Worm (Caenorhabditis elegans) whole organism, young adult: ENCODE results near the gene bbs-8.

Experiments
- B0019.2 ChIP-seq: fragments of 200-800 bp; sonication (Bioruptor generic); conservative IDR thresholded peaks from 2 replicates; pipeline ENCODE4 v1.3.6; 2022; ENCODE audit warnings: missing genetic modification reagents, missing genetic modification characterization, missing compliant biosample characterization
- C06A6.2 ChIP-seq: fragments of 200-800 bp; sonication (Bioruptor generic); conservative IDR thresholded peaks from 2 replicates; pipeline ENCODE4 v1.3.6; 2022; ENCODE audit warnings: missing genetic modification characterization, missing compliant biosample characterization
- F39B2.1 ChIP-seq: fragments of 200-800 bp; sonication (Bioruptor generic); IDR thresholded peaks from 2 replicates; pipeline ENCODE4 v1.3.6; 2022; ENCODE audit warnings: missing genetic modification reagents, missing genetic modification characterization, missing compliant biosample characterization
- K12H6.12 ChIP-seq: fragments of 200-800 bp; sonication (Bioruptor generic); optimal IDR thresholded peaks from 2 replicates; lab custom pipeline; 2018; ENCODE audit warnings: mild to moderate bottlenecking, missing genetic modification characterization, missing compliant biosample characterization
- T07F8.4 ChIP-seq: sonication (generic microtip); optimal IDR thresholded peaks from 2 replicates; lab custom pipeline; 2016; ENCODE audit warnings: mild to moderate bottlenecking, missing genetic modification characterization, moderate library complexity, missing compliant biosample characterization
- Y53G8AR.9 ChIP-seq: fragments of 200-800 bp; sonication (Bioruptor generic); conservative IDR thresholded peaks from 2 replicates; pipeline ENCODE4 v1.3.6; 2022; ENCODE audit warnings: missing genetic modification reagents, missing genetic modification characterization, missing compliant biosample characterization
- Y56A3A.18 ChIP-seq: fragments of 200-800 bp; sonication (Bioruptor generic); IDR thresholded peaks from 2 replicates; pipeline ENCODE4 v1.3.6; 2022; ENCODE audit warnings: missing genetic modification reagents, missing genetic modification characterization, missing compliant biosample characterization
- Y95B8A.8 ChIP-seq: fragments of 200-800 bp; sonication (Bioruptor generic); IDR thresholded peaks from 2 replicates; pipeline ENCODE4 v1.3.6; 2022; ENCODE audit warnings: missing genetic modification reagents, missing genetic modification characterization, missing compliant biosample characterization
- atf-7 ChIP-seq: sonication (generic microtip); optimal IDR thresholded peaks from 2 replicates; lab custom pipeline; 2017; ENCODE audit warnings: mild to moderate bottlenecking, missing genetic modification characterization, missing compliant biosample characterization
- attf-3 ChIP-seq: fragments of 200-800 bp; sonication (Bioruptor generic); conservative IDR thresholded peaks from 2 replicates; pipeline ENCODE4 v1.3.6; 2022; ENCODE audit warnings: missing genetic modification reagents, missing genetic modification characterization, missing compliant biosample characterization
- bed-2 ChIP-seq: fragments of 200-800 bp; sonication (Bioruptor generic); IDR thresholded peaks from 2 replicates; pipeline ENCODE4 v1.3.6; 2022; ENCODE audit warnings: missing genetic modification reagents, missing genetic modification characterization, missing compliant biosample characterization
- cebp-1 ChIP-seq, 2 experiments: fragments of 200-800 bp in 1 of 2; sonication (Bioruptor generic) in 1 of 2; sonication (generic microtip) in 1 of 2; IDR thresholded peaks in 1 of 2; optimal IDR thresholded peaks in 1 of 2; 2 replicates each; pipeline versions ENCODE4 v1.3.6 to Lab custom; 2017 to 2022; ENCODE audit warnings: missing compliant biosample characterization in 2 of 2, missing genetic modification characterization in 2 of 2, mild to moderate bottlenecking in 1 of 2, missing genetic modification reagents in 1 of 2, moderate library complexity in 1 of 2
- cebp-2 ChIP-seq: fragments of 200-800 bp; sonication (Bioruptor generic); IDR thresholded peaks from 2 replicates; pipeline ENCODE4 v1.3.6; 2022; ENCODE audit warnings: missing genetic modification characterization, missing compliant biosample characterization
- ceh-58 ChIP-seq: fragments of 200-800 bp; sonication (Bioruptor generic); IDR thresholded peaks from 2 replicates; pipeline ENCODE4 v1.3.6; 2022; ENCODE audit warnings: missing genetic modification characterization, missing compliant biosample characterization
- ceh-91 ChIP-seq: fragments of 200-800 bp; sonication (Bioruptor generic); IDR thresholded peaks from 2 replicates; pipeline ENCODE4 v1.3.6; 2022; ENCODE audit warnings: missing genetic modification reagents, missing genetic modification characterization, missing compliant biosample characterization
- chd-7 ChIP-seq: sonication (generic microtip); optimal IDR thresholded peaks from 2 replicates; lab custom pipeline; 2016; ENCODE audit warnings: mild to moderate bottlenecking, missing genetic modification characterization, moderate library complexity, missing compliant biosample characterization
- dpl-1 ChIP-seq: fragments of 150-350 bp; optimal IDR thresholded peaks from 2 replicates; lab custom pipeline; 2014; ENCODE audit warnings: missing biosample characterization, missing genetic modification reagents, missing genetic modification characterization
- fkh-3 ChIP-seq: sonication (generic microtip); optimal IDR thresholded peaks from 2 replicates; lab custom pipeline; 2016; ENCODE audit warnings: mild to moderate bottlenecking, missing genetic modification characterization, missing compliant biosample characterization
- gei-17 ChIP-seq: fragments of 200-800 bp; sonication (Bioruptor generic); optimal IDR thresholded peaks from 2 replicates; lab custom pipeline; 2018; ENCODE audit warnings: mild to moderate bottlenecking, missing genetic modification characterization, missing compliant biosample characterization
- hlh-12 ChIP-seq: sonication (generic microtip); optimal IDR thresholded peaks from 2 replicates; lab custom pipeline; 2016; ENCODE audit warnings: missing genetic modification characterization, missing compliant biosample characterization
- hmg-1.2 ChIP-seq: fragments of 200-800 bp; sonication (Bioruptor generic); IDR thresholded peaks from 2 replicates; pipeline ENCODE4 v1.3.6; 2022; ENCODE audit warnings: missing genetic modification reagents, missing genetic modification characterization, missing compliant biosample characterization
- hsf-1 ChIP-seq: fragments of 200-800 bp; sonication (Bioruptor generic); IDR thresholded peaks from 2 replicates; pipeline ENCODE4 v1.3.6; 2022; ENCODE audit warnings: missing genetic modification reagents, missing genetic modification characterization, missing compliant biosample characterization
- lin-26 ChIP-seq: fragments of 200-800 bp; sonication (Bioruptor generic); IDR thresholded peaks from 2 replicates; pipeline ENCODE4 v1.3.6; 2022; ENCODE audit warnings: missing genetic modification reagents, missing genetic modification characterization, missing compliant biosample characterization
- nfya-1 ChIP-seq: sonication (generic microtip); optimal IDR thresholded peaks from 2 replicates; lab custom pipeline; 2017; ENCODE audit warnings: antibody characterized with exemption, missing compliant biosample characterization, missing genetic modification characterization, borderline replicate concordance; ENCODE audit not compliant: insufficient read depth
- nfya-2 ChIP-seq: fragments of 200-800 bp; sonication (Bioruptor generic); IDR thresholded peaks from 2 replicates; pipeline ENCODE4 v1.3.6; 2022; ENCODE audit warnings: missing genetic modification reagents, missing genetic modification characterization, missing compliant biosample characterization
- nfyb-1 ChIP-seq: fragments of 200-800 bp; sonication (Bioruptor generic); IDR thresholded peaks from 2 replicates; pipeline ENCODE4 v1.3.6; 2022; ENCODE audit warnings: missing genetic modification reagents, missing genetic modification characterization, missing compliant biosample characterization
- nhr-179 ChIP-seq: sonication (generic microtip); optimal IDR thresholded peaks from 2 replicates; lab custom pipeline; 2016; ENCODE audit warnings: mild to moderate bottlenecking, missing genetic modification characterization, missing compliant biosample characterization
- pbrm-1 ChIP-seq: fragments of 200-800 bp; sonication (Bioruptor generic); IDR thresholded peaks from 2 replicates; pipeline ENCODE4 v1.3.6; 2022; ENCODE audit warnings: missing genetic modification reagents, missing genetic modification characterization, missing compliant biosample characterization
- rpc-1 ChIP-seq, 2 experiments: fragments of 150-350 bp in 1 of 2; sonication (generic microtip) in 1 of 2; optimal IDR thresholded peaks; 2 replicates each; lab custom pipeline; 2014 to 2018; ENCODE audit warnings: missing biosample characterization in 1 of 2, missing genetic modification characterization in 1 of 2, missing genetic modification reagents in 1 of 2, missing genotype in 1 of 2
- sea-2 ChIP-seq: fragments of 200-800 bp; sonication (Bioruptor generic); IDR thresholded peaks from 2 replicates; pipeline ENCODE4 v1.3.6; 2022; ENCODE audit warnings: missing genetic modification characterization, missing compliant biosample characterization
- snpc-1.3 ChIP-seq: sonication (generic microtip); optimal IDR thresholded peaks from 2 replicates; lab custom pipeline; 2017; ENCODE audit warnings: missing genetic modification characterization, mild to moderate bottlenecking, missing compliant biosample characterization, antibody characterized with exemption, moderate library complexity, missing genotype, missing genetic modification reagents; ENCODE audit not compliant: insufficient read depth
- unc-130 ChIP-seq: sonication (generic microtip); optimal IDR thresholded peaks from 2 replicates; lab custom pipeline; 2016; ENCODE audit warnings: missing genetic modification reagents, missing genetic modification characterization, missing compliant biosample characterization
- unc-62 ChIP-seq: fragments of 150-350 bp; optimal IDR thresholded peaks from 2 replicates; lab custom pipeline; 2014; ENCODE audit warnings: missing biosample characterization, missing genetic modification reagents, missing genetic modification characterization
- zfh-2 ChIP-seq: fragments of 200-800 bp; sonication (Bioruptor generic); conservative IDR thresholded peaks from 2 replicates; pipeline ENCODE4 v1.3.6; 2022; ENCODE audit warnings: missing genetic modification reagents, missing genetic modification characterization, missing compliant biosample characterization
- zim-3 ChIP-seq: sonication (generic microtip); optimal IDR thresholded peaks from 2 replicates; lab custom pipeline; 2017; ENCODE audit warnings: mild to moderate bottlenecking, missing genetic modification characterization, moderate library complexity, missing compliant biosample characterization

bbs-8 gene

DNA sequence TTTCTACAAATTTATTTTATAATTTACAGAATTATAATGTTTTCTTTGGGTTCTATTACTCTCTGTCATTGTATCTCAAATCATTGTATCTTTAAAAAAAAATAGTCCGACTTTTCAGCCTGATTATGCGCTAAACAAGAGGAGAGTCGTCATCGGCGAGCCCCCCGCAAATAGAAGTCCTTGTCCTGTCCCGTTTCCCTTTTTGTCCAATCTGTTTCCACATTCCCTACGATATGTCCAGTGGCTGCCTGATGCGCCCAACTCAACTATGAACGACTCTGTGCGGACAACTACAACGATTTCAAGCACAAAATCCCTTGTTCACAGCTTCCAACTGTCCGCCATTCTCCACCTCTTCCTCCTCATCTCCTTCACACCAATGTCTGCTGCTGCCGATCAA lies 6.9 kb downstream of the bbs-8 start, which contains the start of gene dbl-1:
TSS of gene dbl-1 (plus strand) at position 119 of the 400 bp plus-strand sequence.
- TF ChIP-seq gei-17 (GFP tag; lab: Kevin White, UChicago) (no peak), lin-26 (GFP tag; lab: Robert Waterston, UW) (0 out of 2 replicates have a peak, but pooled peaks have one; percentile 35), nhr-179 (no peak), chd-7 (peak; percentile 37), zfh-2 (GFP tag; lab: Robert Waterston, UW) (peak; percentile 46; the same call in 1 of the 2 replicates)

DNA sequence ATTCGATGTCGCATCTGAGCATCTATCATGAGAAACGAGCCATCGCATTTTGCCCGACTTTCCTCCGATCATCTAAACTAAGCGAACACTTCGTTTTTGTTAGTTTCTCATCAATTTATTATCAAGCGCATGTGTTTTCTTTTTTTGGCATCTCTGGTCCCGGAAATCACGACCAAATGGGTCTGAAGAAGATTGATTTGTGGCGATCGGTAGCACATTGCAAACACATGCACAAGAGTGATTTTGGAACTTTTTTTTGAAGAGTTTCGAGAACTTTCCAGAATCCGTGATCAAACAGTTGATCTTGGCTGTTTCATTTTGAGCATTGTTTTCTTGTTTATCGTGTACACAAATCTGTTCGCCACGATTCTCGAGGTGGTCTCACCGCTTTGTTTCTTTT lies 11.6 kb downstream of the bbs-8 start:
- TF ChIP-seq bed-2 (GFP tag; lab: Robert Waterston, UW) (no peak), Y56A3A.18 (no peak), hsf-1 (GFP tag; lab: Robert Waterston, UW) (peak; percentile 21; the same call in 1 of the 2 replicates)

DNA sequence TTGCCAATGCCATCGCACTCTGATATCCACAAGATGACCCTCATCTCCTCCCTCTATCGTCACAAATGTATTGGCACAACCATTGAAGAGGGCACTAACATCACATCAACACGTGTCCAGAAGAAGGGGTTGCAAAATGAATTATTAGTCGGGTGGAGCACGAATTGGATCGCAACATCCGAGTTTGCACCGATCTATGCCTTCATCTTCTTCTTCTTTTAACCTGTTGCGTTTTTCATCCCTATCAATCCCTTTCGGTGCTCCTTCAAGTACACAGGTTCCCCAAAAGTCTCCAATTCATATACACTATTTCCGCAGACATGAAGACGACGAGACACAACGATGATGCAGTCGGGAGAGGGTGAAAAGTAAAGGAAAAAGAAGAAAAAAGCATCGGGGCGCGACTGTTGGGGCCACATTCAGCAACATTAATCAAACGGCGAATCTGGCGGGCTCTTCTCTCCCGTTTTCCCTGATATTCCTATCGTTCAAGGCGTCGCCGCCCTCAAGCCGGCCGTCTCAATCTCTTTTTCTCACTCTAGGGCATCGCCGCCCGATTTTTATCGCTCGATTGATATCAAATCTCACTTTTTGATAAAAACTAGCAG lies 13.3 kb downstream of the bbs-8 start:
- TF ChIP-seq hlh-12 (no peak), fkh-3 (tag; lab: Kevin White, UChicago) (no peak), zfh-2 (GFP tag; lab: Robert Waterston, UW) (peak; percentile 58)

- TF ChIP-seq hmg-1.2 (GFP tag; lab: Robert Waterston, UW) (0 out of 2 replicates have a peak, but pooled peaks have one; percentile 13), ceh-58 (GFP tag; lab: Robert Waterston, UW) (no peak)
Measured at ce11 chrV:6744774-6745173, 20.1 kb downstream of the bbs-8 start, which contains the start of gene T25F10.3. Gene T25F10.3, plus strand, starts transcription at chrV:6745081.

ce11 chrV:6736877-6737276 lies 28.0 kb downstream of the bbs-8 start:
- TF ChIP-seq cebp-2 (GFP tag; lab: Robert Waterston, UW), result no peak
- no peak for TF ChIP-seq cebp-1 (GFP tag; IDR thresholded peaks at IDR 0.05; lab: Robert Waterston, UW)
- TF ChIP-seq cebp-1 (tag; optimal IDR thresholded peaks at IDR 0.05; lab: Kevin White, UChicago), result peak; percentile 62
- TF ChIP-seq chd-7, result no peak
- TF ChIP-seq T07F8.4, result no peak

ce11 chrV:6736108-6736507 lies 28.8 kb downstream of the bbs-8 start:
- TF ChIP-seq K12H6.12 (tag; lab: Kevin White, UChicago) (no peak), dpl-1 (GFP tag; lab: Kevin White, UChicago) (no peak), hsf-1 (GFP tag; lab: Robert Waterston, UW) (no peak), nfya-1 (tag; lab: Kevin White, UChicago) (no peak), zim-3 (tag; lab: Kevin White, UChicago) (no peak), sea-2 (GFP tag; lab: Robert Waterston, UW) (no peak), rpc-1 (optimal IDR thresholded peaks at IDR 0.05; lab: Kevin White, UChicago) (no peak), rpc-1 (tag; optimal IDR thresholded peaks at IDR 0.05; lab: Kevin White, UChicago) (no peak), F39B2.1 (no peak), B0019.2 (no peak), C06A6.2 (no peak), Y53G8AR.9 (no peak)

DNA sequence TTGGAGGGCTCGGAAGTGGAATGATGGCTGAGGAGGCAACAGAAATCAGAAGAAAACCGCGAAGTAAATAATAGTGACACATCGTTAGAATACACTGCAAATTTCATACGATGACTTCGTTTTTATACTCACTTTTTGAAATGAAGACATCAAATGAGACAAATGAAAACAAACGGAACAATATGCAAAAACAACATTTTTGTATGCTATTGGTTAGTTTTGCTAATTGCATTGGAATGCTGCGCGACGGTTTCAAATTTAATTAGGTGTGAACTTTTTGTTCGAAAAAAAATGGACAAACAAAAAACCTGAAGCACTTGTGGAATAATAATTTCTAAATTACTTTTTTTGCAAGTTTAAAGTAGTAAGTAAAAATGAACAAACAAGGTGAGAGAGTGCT lies 31.9 kb downstream of the bbs-8 start, which contains the start of gene grl-8:
TSS of gene grl-8 (minus strand) at position 101 of the 400 bp plus-strand sequence.
- TF ChIP-seq unc-130 (GFP tag; lab: Kevin White, UChicago) (no peak), nfya-2 (GFP tag; lab: Robert Waterston, UW) (no peak), K12H6.12 (tag; lab: Kevin White, UChicago) (no peak), snpc-1.3 (no peak), Y95B8A.8 (GFP tag; lab: Robert Waterston, UW) (no peak), ceh-91 (no peak), B0019.2 (no peak), atf-7 (tag; lab: Kevin White, UChicago) (no peak), chd-7 (no peak), pbrm-1 (no peak), attf-3 (GFP tag; lab: Robert Waterston, UW) (no peak), nfyb-1 (GFP tag; lab: Robert Waterston, UW) (no peak), unc-62 (GFP tag; lab: Kevin White, UChicago) (no peak), zim-3 (tag; lab: Kevin White, UChicago) (no peak)
